Worm (Caenorhabditis elegans) whole organism, L3 larva: Measurements from ENCODE around the gene F35H10.5.

Experiments used
- ZK546.5 ChIP-seq: sonication (generic microtip); optimal IDR thresholded peaks from 2 replicates; lab custom pipeline; 2017; ENCODE audit warnings: missing biosample characterization, missing genetic modification characterization
- egl-27 ChIP-seq: sonication (generic microtip); optimal IDR thresholded peaks from 4 replicates; lab custom pipeline; 2017; ENCODE audit warnings: missing biosample characterization, missing genetic modification reagents, missing genetic modification characterization
- fkh-2 ChIP-seq: fragments of 150-350 bp; optimal IDR thresholded peaks from 2 replicates; lab custom pipeline; 2014; ENCODE audit warnings: missing biosample characterization, missing genetic modification reagents, missing genetic modification characterization
- fos-1 ChIP-seq: fragments of 150-350 bp; optimal IDR thresholded peaks from 2 replicates; lab custom pipeline; 2014; ENCODE audit warnings: missing biosample characterization, missing genetic modification characterization
- lin-15B ChIP-seq: fragments of 150-350 bp; optimal IDR thresholded peaks from 2 replicates; lab custom pipeline; 2014; ENCODE audit warnings: missing biosample characterization, missing genetic modification characterization
- nhr-11 ChIP-seq: fragments of 150-350 bp; optimal IDR thresholded peaks from 2 replicates; lab custom pipeline; 2014; ENCODE audit warnings: missing biosample characterization, missing genetic modification characterization
- nhr-28 ChIP-seq: fragments of 150-350 bp; optimal IDR thresholded peaks from 2 replicates; lab custom pipeline; 2014; ENCODE audit warnings: missing biosample characterization, missing genetic modification characterization
- nhr-77 ChIP-seq: fragments of 150-350 bp; optimal IDR thresholded peaks from 2 replicates; lab custom pipeline; 2014; ENCODE audit warnings: missing biosample characterization, missing genetic modification characterization
- pha-4 ChIP-seq: fragments of 150-350 bp; optimal IDR thresholded peaks from 2 replicates; lab custom pipeline; 2014; ENCODE audit warnings: missing biosample characterization, missing genetic modification reagents, missing genetic modification characterization
- pqm-1 ChIP-seq: fragments of 150-350 bp; optimal IDR thresholded peaks from 2 replicates; lab custom pipeline; 2017; ENCODE audit warnings: missing biosample characterization, missing genetic modification characterization, inconsistent platforms
- unc-39 ChIP-seq: sonication (generic microtip); optimal IDR thresholded peaks from 4 replicates; lab custom pipeline; 2017; ENCODE audit warnings: missing biosample characterization, missing genetic modification characterization
- unc-62 ChIP-seq: fragments of 150-350 bp; sonication (generic microtip); optimal IDR thresholded peaks from 4 replicates; lab custom pipeline; 2014; ENCODE audit warnings: missing biosample characterization, missing genetic modification reagents, missing genetic modification characterization

DNA sequence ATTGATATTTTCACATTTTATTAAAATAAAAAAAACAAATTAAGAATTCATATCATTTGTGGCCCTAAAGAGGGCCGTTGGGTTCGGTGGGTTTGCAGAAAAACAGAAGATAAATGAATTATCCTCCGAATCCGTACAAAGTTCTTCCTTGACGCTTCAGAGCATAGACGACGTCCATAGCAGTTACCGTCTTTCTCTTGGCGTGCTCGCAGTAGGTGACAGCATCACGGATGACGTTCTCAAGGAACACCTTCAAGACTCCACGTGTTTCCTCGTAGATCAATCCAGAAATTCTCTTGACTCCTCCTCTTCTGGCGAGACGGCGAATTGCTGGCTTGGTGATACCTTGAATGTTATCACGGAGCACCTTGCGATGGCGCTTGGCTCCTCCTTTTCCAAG, 33.0 kb downstream of the F35H10.5 start:
- no peak for TF ChIP-seq pha-4 (tag; lab: Kevin White, UChicago)
- no peak for TF ChIP-seq nhr-11
- no peak for TF ChIP-seq nhr-28 (tag; lab: Kevin White, UChicago)
- no peak for TF ChIP-seq pqm-1 (tag; lab: Kevin White, UChicago)
- TF ChIP-seq egl-27 (tag; lab: Kevin White, UChicago) = no peak
- TF ChIP-seq unc-62 (GFP tag; lab: Kevin White, UChicago) = no peak
- TF ChIP-seq fos-1 = no peak
- no peak for TF ChIP-seq ZK546.5 (tag; lab: Kevin White, UChicago)
- TF ChIP-seq fkh-2 (tag; lab: Kevin White, UChicago) = no peak
- no peak for TF ChIP-seq lin-15B (tag; lab: Kevin White, UChicago)
- no peak for TF ChIP-seq unc-39 (tag; lab: Kevin White, UChicago)
- no peak for TF ChIP-seq nhr-77 (tag; lab: Kevin White, UChicago)
